Worm (Caenorhabditis elegans) whole organism, L4/young adult: ENCODE measurements around the gene capg-2.

Experiments
- W03F9.2 ChIP-seq: fragments of 150-350 bp; optimal IDR thresholded peaks from 2 replicates; lab custom pipeline; 2014; ENCODE audit warnings: missing biosample characterization, missing genetic modification characterization
- dao-5 ChIP-seq: sonication (generic microtip); optimal IDR thresholded peaks from 2 replicates; lab custom pipeline; 2016; ENCODE audit warnings: missing genotype, missing genetic modification characterization, moderate library complexity, missing compliant biosample characterization
- him-1 ChIP-seq: sonication (generic microtip); optimal IDR thresholded peaks from 2 replicates; lab custom pipeline; 2016; ENCODE audit warnings: missing genotype, missing genetic modification reagents, missing genetic modification characterization, missing compliant biosample characterization

- TF ChIP-seq him-1 (tag; lab: Kevin White, UChicago): no peak
- TF ChIP-seq W03F9.2 (tag; lab: Kevin White, UChicago): no peak
- TF ChIP-seq dao-5 (tag; lab: Kevin White, UChicago): no peak
These were observed 27.6 kb downstream of the capg-2 start for ce11 chrV:12299244-12299766.
